Fruit fly (Drosophila melanogaster): ENCODE measurements around the gene Nmd3.

Nmd3 gene

DNA sequence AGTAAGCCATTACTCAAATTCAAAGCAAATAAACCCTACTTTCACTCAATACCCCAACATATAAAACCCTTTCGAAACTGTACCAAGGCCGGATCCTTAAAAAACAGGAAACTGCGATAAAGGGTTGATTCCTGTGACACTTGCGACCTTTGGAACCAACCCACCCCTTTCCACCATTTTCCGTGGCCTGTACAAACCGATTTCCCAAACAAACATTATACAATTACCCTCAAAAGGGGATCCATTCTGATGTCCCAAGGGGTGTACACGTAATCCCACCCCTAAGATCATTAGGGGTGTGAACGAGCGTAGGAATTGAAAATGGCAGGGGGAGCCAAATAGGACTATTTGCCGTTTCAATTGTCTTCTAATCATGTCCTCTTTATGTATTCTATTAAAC lies 44.9 kb downstream of the Nmd3 start:
- TF ChIP-seq D1 (tag; optimal IDR thresholded peaks at IDR 0.05) (no peak), Snoo (tag; optimal IDR thresholded peaks at IDR 0.05) (no peak), CG4496 (GFP tag; IDR thresholded peaks at IDR 0.05) (no peak), Pif1B (GFP tag; optimal IDR thresholded peaks at IDR 0.05) (no peak), CG34367 (tag; optimal IDR thresholded peaks at IDR 0.05) (no peak), CG8159 (tag; optimal IDR thresholded peaks at IDR 0.05) (no peak), CG32121 (GFP tag; IDR thresholded peaks at IDR 0.05) (no peak), CG13204 (GFP tag; optimal IDR thresholded peaks at IDR 0.05) (no peak)

DNA sequence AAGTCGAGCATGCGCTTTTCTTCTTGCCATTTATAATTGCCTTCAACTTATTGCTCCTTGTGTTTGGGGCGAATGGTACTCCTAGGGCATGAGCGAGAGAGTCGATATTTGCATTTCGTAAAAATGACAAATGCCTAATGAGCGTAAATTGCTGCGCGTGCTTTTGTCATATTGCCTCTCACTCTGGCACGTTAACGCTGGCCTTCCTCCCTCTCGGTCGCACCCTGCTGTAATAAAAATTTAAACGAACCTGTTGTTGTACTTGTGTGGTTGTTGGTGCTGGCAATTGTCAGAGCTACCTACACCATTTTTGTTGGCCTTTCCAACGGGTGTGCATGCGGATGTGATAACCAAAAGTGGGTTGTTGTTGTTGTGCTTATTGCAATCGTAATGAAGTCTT lies 46.1 kb downstream of the Nmd3 start:
- no peak for TF ChIP-seq fd96Ca (GFP tag; IDR thresholded peaks at IDR 0.05)
- no peak for TF ChIP-seq CG34367 (tag; optimal IDR thresholded peaks at IDR 0.05)
- no peak for TF ChIP-seq CG4496 (GFP tag; IDR thresholded peaks at IDR 0.05)
- TF ChIP-seq CG8159 (tag; optimal IDR thresholded peaks at IDR 0.05), result no peak
- TF ChIP-seq gl (tag; optimal IDR thresholded peaks at IDR 0.05), result no peak
- no peak for TF ChIP-seq Pif1B (GFP tag; optimal IDR thresholded peaks at IDR 0.05)
- TF ChIP-seq rn (GFP tag; IDR thresholded peaks at IDR 0.05), result no peak
- TF ChIP-seq EcR (GFP tag; optimal IDR thresholded peaks at IDR 0.05), result no peak
- TF ChIP-seq CG12605 (GFP tag; IDR thresholded peaks at IDR 0.05), result no peak
- TF ChIP-seq CG8301 (tag; optimal IDR thresholded peaks at IDR 0.05), result no peak
- no peak for TF ChIP-seq CG17806 (tag; optimal IDR thresholded peaks at IDR 0.05)
- no peak for TF ChIP-seq CG13204 (GFP tag; optimal IDR thresholded peaks at IDR 0.05)
- no peak for TF ChIP-seq Ets98B (GFP tag; IDR thresholded peaks at IDR 0.05)
- no peak for TF ChIP-seq CG9948 (tag; optimal IDR thresholded peaks at IDR 0.05)
- no peak for TF ChIP-seq CG15710 (tag; optimal IDR thresholded peaks at IDR 0.05)
- no peak for TF ChIP-seq Snoo (tag; optimal IDR thresholded peaks at IDR 0.05)
- no peak for TF ChIP-seq CG10348 (GFP tag; IDR thresholded peaks at IDR 0.05)

DNA sequence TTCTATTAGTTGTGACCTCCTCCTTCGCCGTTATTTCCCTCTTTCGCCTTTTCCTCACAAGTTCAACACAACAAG lies 46.3 kb downstream of the Nmd3 start, which contains the start of gene ph-p:
ph-p (minus strand) TSS at position 30 of the 75 bp plus-strand sequence.
- no peak for TF ChIP-seq CG17806 (tag; optimal IDR thresholded peaks at IDR 0.05)
- no peak for TF ChIP-seq Pif1A (GFP tag; optimal IDR thresholded peaks at IDR 0.05)
- no peak for TF ChIP-seq CG12605 (GFP tag; IDR thresholded peaks at IDR 0.05)
- TF ChIP-seq Pif1B (GFP tag; optimal IDR thresholded peaks at IDR 0.05), result no peak
- no peak for TF ChIP-seq CG14655 (GFP tag; optimal IDR thresholded peaks at IDR 0.05)
- TF ChIP-seq EcR (GFP tag; optimal IDR thresholded peaks at IDR 0.05), result no peak
- no peak for TF ChIP-seq CG13204 (GFP tag; optimal IDR thresholded peaks at IDR 0.05)
- no peak for TF ChIP-seq CG9948 (tag; optimal IDR thresholded peaks at IDR 0.05)
- TF ChIP-seq fd96Ca (GFP tag; IDR thresholded peaks at IDR 0.05), result no peak
- no peak for TF ChIP-seq Ets98B (GFP tag; IDR thresholded peaks at IDR 0.05)
- no peak for TF ChIP-seq CG8301 (tag; optimal IDR thresholded peaks at IDR 0.05)
- no peak for TF ChIP-seq CG10348 (GFP tag; IDR thresholded peaks at IDR 0.05)
- TF ChIP-seq CG8159 (tag; optimal IDR thresholded peaks at IDR 0.05), result no peak
- no peak for TF ChIP-seq rn (GFP tag; IDR thresholded peaks at IDR 0.05)
- no peak for TF ChIP-seq D1 (tag; optimal IDR thresholded peaks at IDR 0.05)
- TF ChIP-seq CG34367 (tag; optimal IDR thresholded peaks at IDR 0.05), result no peak

DNA sequence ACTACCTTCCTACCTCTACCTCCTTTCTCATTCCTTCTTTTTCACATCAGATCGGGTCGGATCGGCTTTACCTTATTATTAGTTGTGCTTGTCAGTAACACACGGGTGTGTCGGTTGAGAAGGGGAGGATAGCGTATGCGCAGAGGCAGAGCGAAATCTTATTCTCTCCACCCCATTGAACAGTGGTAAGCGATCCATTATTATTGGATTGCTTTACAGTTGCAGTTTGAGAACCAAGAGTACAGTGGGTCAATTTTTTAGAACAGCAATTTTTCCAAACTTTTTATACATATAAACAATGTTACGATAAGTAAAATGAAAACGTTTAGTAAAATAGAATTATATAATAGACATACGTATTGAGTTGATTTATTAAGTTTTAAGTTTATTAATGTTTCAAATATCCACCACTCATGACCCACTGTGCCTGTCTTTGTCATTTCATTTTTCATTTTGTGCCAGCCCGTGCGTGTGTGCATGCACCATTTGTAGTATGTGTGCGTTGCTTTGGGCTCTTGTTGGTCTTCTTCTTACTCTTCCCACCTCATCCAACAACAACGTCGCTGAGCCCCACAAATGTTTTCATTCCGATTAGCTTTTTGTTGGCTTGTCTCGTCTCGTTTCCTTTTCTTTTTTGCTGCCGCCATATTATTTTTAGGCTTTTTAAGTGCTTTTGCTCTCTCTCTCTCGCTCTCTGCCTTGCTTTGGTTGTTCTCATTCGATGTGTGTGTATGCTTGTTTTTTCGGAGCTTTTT lies 46.7 kb downstream of the Nmd3 start:
- TF ChIP-seq Ets98B (GFP tag; IDR thresholded peaks at IDR 0.05) (peak; percentile 97), CG8301 (tag; optimal IDR thresholded peaks at IDR 0.05) (peak; percentile 99), D1 (tag; optimal IDR thresholded peaks at IDR 0.05) (peak; percentile 99), Pif1B (GFP tag; optimal IDR thresholded peaks at IDR 0.05) (peak; percentile 97), CG17806 (tag; optimal IDR thresholded peaks at IDR 0.05) (peak; percentile 99), CG34367 (tag; optimal IDR thresholded peaks at IDR 0.05) (peak; percentile 99), CG14655 (GFP tag; optimal IDR thresholded peaks at IDR 0.05) (peak; percentile 98), CG12605 (GFP tag; IDR thresholded peaks at IDR 0.05) (peak; percentile 96), CG10348 (GFP tag; IDR thresholded peaks at IDR 0.05) (peak; percentile 94), rn (GFP tag; IDR thresholded peaks at IDR 0.05) (peak; percentile 88), CG4496 (GFP tag; IDR thresholded peaks at IDR 0.05) (peak; percentile 98), CG9948 (tag; optimal IDR thresholded peaks at IDR 0.05) (peak; percentile 99), Snoo (tag; optimal IDR thresholded peaks at IDR 0.05) (peak; percentile 97), CG13204 (GFP tag; optimal IDR thresholded peaks at IDR 0.05) (peak; percentile 96), EcR (GFP tag; optimal IDR thresholded peaks at IDR 0.05) (peak; percentile 37), Pif1A (GFP tag; optimal IDR thresholded peaks at IDR 0.05) (peak; percentile 97), CG32121 (GFP tag; IDR thresholded peaks at IDR 0.05) (peak; percentile 99), CG8159 (tag; optimal IDR thresholded peaks at IDR 0.05) (peak; percentile 99), gl (tag; optimal IDR thresholded peaks at IDR 0.05) (peak; percentile 97), CG15710 (tag; optimal IDR thresholded peaks at IDR 0.05) (peak; percentile 99), fd96Ca (GFP tag; IDR thresholded peaks at IDR 0.05) (peak; percentile 88)

DNA sequence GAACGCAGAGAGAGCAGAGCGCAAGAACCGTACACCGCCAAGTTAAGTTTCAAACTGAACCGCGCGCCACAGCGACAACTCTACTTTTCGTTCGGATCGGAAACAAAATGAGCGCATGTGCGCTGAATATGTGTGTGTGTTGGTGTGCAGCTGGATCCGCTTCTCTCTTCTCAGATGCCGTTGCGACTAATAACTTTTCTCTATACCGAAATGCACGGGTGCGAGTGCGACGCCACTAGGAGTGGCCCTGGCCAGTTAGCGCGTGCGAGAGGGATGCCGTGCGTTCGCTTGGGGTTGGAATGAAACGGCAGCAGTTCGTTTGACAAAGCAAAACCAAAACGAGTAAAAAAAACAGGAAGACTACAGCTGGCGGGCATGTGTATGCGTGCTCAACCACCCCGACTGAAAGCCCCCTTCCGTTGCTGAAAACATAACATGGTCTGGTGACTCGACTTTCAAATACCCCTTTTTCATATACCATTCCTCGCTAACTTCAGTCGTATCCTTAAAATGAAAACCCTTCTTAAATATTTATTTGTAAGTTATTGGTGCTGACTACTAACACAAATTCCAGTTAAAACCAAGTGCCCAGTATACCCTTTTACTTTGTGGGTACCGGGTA lies 47.5 kb downstream of the Nmd3 start:
- TF ChIP-seq CG14655 (GFP tag; optimal IDR thresholded peaks at IDR 0.05), result peak; percentile 100
- TF ChIP-seq Pif1A (GFP tag; optimal IDR thresholded peaks at IDR 0.05), result peak; percentile 100
- peak; percentile 100 for TF ChIP-seq Ets98B (GFP tag; IDR thresholded peaks at IDR 0.05)
- TF ChIP-seq CG32121 (GFP tag; IDR thresholded peaks at IDR 0.05), result peak; percentile 100
- peak; percentile 98 for TF ChIP-seq gl (tag; optimal IDR thresholded peaks at IDR 0.05)
- peak; percentile 99 for TF ChIP-seq rn (GFP tag; IDR thresholded peaks at IDR 0.05)
- TF ChIP-seq CG9948 (tag; optimal IDR thresholded peaks at IDR 0.05), result peak; percentile 100
- peak; percentile 99 for TF ChIP-seq Pif1B (GFP tag; optimal IDR thresholded peaks at IDR 0.05)
- peak; percentile 100 for TF ChIP-seq CG15710 (tag; optimal IDR thresholded peaks at IDR 0.05)
- peak; percentile 93 for TF ChIP-seq D1 (tag; optimal IDR thresholded peaks at IDR 0.05)
- TF ChIP-seq CG8301 (tag; optimal IDR thresholded peaks at IDR 0.05), result peak; percentile 100
- TF ChIP-seq CG4496 (GFP tag; IDR thresholded peaks at IDR 0.05), result peak; percentile 100
- peak; percentile 100 for TF ChIP-seq CG17806 (tag; optimal IDR thresholded peaks at IDR 0.05)
- peak; percentile 100 for TF ChIP-seq CG34367 (tag; optimal IDR thresholded peaks at IDR 0.05)
- TF ChIP-seq CG10348 (GFP tag; IDR thresholded peaks at IDR 0.05), result peak; percentile 99
- peak; percentile 99 for TF ChIP-seq CG12605 (GFP tag; IDR thresholded peaks at IDR 0.05)
- TF ChIP-seq CG13204 (GFP tag; optimal IDR thresholded peaks at IDR 0.05), result peak; percentile 98
- TF ChIP-seq fd96Ca (GFP tag; IDR thresholded peaks at IDR 0.05), result peak; percentile 100
- TF ChIP-seq CG8159 (tag; optimal IDR thresholded peaks at IDR 0.05), result peak; percentile 99
- peak; percentile 99 for TF ChIP-seq Snoo (tag; optimal IDR thresholded peaks at IDR 0.05)
- TF ChIP-seq EcR (GFP tag; optimal IDR thresholded peaks at IDR 0.05), result peak; percentile 68

Measured in whole organism, pupa.